Worm (Caenorhabditis elegans): Measurements from ENCODE around the gene F17E9.5.

The F17E9.5 gene

DNA sequence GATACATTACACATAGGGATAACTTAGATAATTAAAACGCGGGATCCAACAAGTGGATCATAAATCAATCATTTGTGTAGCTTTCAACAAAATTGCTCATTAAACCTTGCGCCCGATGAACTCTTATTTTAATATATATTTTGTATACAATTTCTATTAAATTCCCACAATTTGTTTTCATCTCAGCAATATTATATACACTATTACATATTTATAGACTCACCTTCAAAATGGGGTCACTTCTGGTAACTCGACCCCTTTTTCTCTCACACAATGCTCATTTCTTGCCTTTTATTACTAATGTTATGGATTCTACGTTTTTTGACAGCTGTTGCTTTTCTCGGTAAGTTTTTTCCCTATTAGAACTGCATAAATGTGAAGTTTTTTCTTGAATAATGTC lies 6.0 kb upstream of the F17E9.5 start, which contains the start of gene lgc-6:
lgc-6 (plus strand) TSS at position 301 of the 400 bp plus-strand sequence.
- TF ChIP-seq lsy-27 (tag; optimal IDR thresholded peaks at IDR 0.05; ENCODE audit: borderline replicate concordance, insufficient read depth) (no peak), ztf-22 (GFP tag; optimal IDR thresholded peaks at IDR 0.05) (no peak), madf-3 (GFP tag; IDR thresholded peaks at IDR 0.05) (no peak), ceh-100 (GFP tag; IDR thresholded peaks at IDR 0.05) (no peak), him-1 (tag; optimal IDR thresholded peaks at IDR 0.05) (no peak), mcd-1 (GFP tag; IDR thresholded peaks at IDR 0.05) (no peak), let-607 (tag; optimal IDR thresholded peaks at IDR 0.05) (no peak), hrde-1 (tag; optimal IDR thresholded peaks at IDR 0.05; ENCODE audit: borderline replicate concordance) (no peak), C06A6.2 (GFP tag; conservative IDR thresholded peaks at IDR 0.05) (no peak), sptf-2 (GFP tag; optimal IDR thresholded peaks at IDR 0.05) (no peak), mes-4 (tag; optimal IDR thresholded peaks at IDR 0.05) (no peak), F22D6.2 (tag; optimal IDR thresholded peaks at IDR 0.05) (no peak), F57A8.1 (GFP tag; optimal IDR thresholded peaks at IDR 0.05) (no peak), zim-3 (tag; optimal IDR thresholded peaks at IDR 0.05) (no peak), B0035.1 (tag; optimal IDR thresholded peaks at IDR 0.05) (no peak), tbp1 (GFP tag; optimal IDR thresholded peaks at IDR 0.05) (no peak), dpff-1 (tag; optimal IDR thresholded peaks at IDR 0.05) (no peak), Y67H2A.10 (GFP tag; conservative IDR thresholded peaks at IDR 0.05) (no peak), repo-1 (tag; optimal IDR thresholded peaks at IDR 0.05) (no peak)

DNA sequence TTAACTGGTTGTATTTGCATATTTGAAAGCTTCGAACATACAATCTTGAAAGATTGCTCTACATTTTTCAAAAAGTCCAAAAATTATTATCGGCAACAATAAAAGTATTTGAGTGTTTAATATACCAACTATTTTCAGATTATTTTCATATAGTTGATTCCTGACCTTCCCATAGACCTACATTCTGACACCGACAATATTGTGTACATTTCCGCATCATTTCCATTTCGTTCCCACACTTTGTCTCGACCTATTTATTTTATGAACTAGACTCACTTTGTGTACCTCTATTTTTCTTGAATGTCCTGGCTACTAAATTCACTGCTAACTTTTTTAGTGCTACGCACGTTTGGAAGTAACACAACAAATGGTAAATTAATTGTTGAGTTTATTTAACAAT lies 3.2 kb upstream of the F17E9.5 start, which contains the start of gene lgc-5:
lgc-5 (plus strand) TSS at position 301 of the 400 bp plus-strand sequence.
- TF ChIP-seq snpc-1.1 (tag; optimal IDR thresholded peaks at IDR 0.05; ENCODE audit: insufficient read depth) (no peak), nfya-2 (GFP tag; IDR thresholded peaks at IDR 0.05) (no peak), cebp-2 (GFP tag; IDR thresholded peaks at IDR 0.05) (no peak), ceh-100 (GFP tag; IDR thresholded peaks at IDR 0.05) (no peak), F39B2.1 (GFP tag; IDR thresholded peaks at IDR 0.05) (no peak), F49E8.2 (tag; optimal IDR thresholded peaks at IDR 0.05; ENCODE audit: insufficient read depth) (no peak), Y53F4B.3 (GFP tag; IDR thresholded peaks at IDR 0.05) (no peak), efl-1 (GFP tag; optimal IDR thresholded peaks at IDR 0.05) (no peak), lin-40 (tag; optimal IDR thresholded peaks at IDR 0.05) (no peak), pha-4 (tag; optimal IDR thresholded peaks at IDR 0.05) (no peak), ekl-4 (GFP tag; IDR thresholded peaks at IDR 0.05) (no peak), nhr-80 (tag; optimal IDR thresholded peaks at IDR 0.05) (no peak), atf-7 (tag; optimal IDR thresholded peaks at IDR 0.05) (no peak), nhr-120 (GFP tag; IDR thresholded peaks at IDR 0.05) (no peak), attf-3 (GFP tag; conservative IDR thresholded peaks at IDR 0.05) (no peak), tbx-9 (tag; optimal IDR thresholded peaks at IDR 0.05; ENCODE audit: borderline replicate concordance) (no peak), bed-2 (GFP tag; IDR thresholded peaks at IDR 0.05) (no peak), madf-6 (GFP tag; IDR thresholded peaks at IDR 0.05) (no peak), dpl-1 (GFP tag; optimal IDR thresholded peaks at IDR 0.05) (no peak), tbp1 (GFP tag; optimal IDR thresholded peaks at IDR 0.05) (no peak)

DNA sequence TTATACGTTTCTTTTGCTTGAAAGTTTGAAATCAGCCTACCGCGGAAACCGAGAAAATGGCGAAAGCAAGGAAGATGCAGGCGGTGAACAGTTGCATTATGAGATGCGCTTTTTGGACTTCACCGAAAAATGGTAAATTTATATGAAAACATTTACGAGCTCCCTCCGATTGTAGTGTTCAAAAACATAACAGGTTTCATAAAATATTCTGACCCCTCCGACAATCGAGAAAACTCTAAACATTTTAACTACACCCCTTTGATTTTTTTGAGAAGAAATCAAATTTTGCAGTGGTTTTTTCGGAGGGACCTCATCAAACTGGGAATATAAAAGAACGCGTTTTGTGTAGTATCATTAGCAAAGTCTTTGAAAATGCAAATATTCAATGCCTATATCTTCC lies 1.4 kb downstream of the F17E9.5 start, which contains the start of the genes F17E9.18 and F17E9.15:
F17E9.18 (minus strand) TSS at position 101 of the 400 bp plus-strand sequence.
F17E9.15 (plus strand) TSS at position 368 of the 400 bp plus-strand sequence.
- TF ChIP-seq lag-1 (GFP tag; IDR thresholded peaks at IDR 0.05), result no peak
- no peak for TF ChIP-seq F52B5.7 (tag; optimal IDR thresholded peaks at IDR 0.05)
- no peak for TF ChIP-seq lin-26 (GFP tag; IDR thresholded peaks at IDR 0.05)
- TF ChIP-seq ceh-40 (GFP tag; IDR thresholded peaks at IDR 0.05), result no peak
- no peak for TF ChIP-seq efl-1 (GFP tag; optimal IDR thresholded peaks at IDR 0.05)
- TF ChIP-seq cebp-1 (GFP tag; IDR thresholded peaks at IDR 0.05), result no peak
- no peak for TF ChIP-seq cebp-1 (tag; optimal IDR thresholded peaks at IDR 0.05)
- no peak for TF ChIP-seq hmg-20 (GFP tag; IDR thresholded peaks at IDR 0.05)
- TF ChIP-seq hlh-26 (GFP tag; conservative IDR thresholded peaks at IDR 0.05), result no peak
- TF ChIP-seq tbx-9 (tag; optimal IDR thresholded peaks at IDR 0.05; ENCODE audit: borderline replicate concordance), result no peak
